Worm (Caenorhabditis elegans): ENCODE data around the gene fbxa-69.
A peak's percentile ranks its signal among the peaks of the same experiment; 100 is the strongest.

Gene fbxa-69

DNA sequence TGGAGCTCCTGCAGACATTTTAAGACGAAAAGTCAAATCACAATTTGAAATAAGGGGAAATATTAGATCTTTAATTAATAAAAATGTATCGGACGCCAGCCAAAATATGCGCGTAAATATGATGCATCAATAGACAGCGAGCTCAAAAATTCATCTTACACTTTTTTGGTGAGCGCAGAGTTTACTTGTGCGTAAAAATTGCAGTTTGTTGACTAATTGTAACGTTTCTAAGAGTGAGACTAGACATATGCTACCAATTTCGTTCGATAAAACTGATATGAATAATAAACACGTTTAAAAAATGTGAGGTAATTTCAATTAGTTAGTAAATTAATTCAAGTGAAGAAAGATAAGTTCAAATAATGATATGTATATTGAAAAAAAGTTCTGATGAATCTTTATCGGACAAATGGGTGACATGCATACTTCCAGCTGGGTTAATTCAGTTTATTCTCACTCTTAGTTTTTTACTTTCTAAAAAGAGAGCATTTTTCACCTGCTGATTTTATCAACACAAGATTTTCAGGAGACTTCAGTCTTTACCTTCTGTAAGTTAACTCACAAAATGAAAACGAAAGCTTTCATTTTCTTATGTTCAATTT, 36.5 kb downstream of the fbxa-69 start, which contains the start of the genes nhr-285 and irld-52:
Gene nhr-285 (minus strand): TSS at position 101 of the 602 bp plus-strand sequence.
Gene irld-52 (plus strand): TSS at position 552 of the 602 bp plus-strand sequence.
- TF ChIP-seq unc-98 (GFP tag; IDR thresholded peaks at IDR 0.05) (no peak), nhr-12 (tag; optimal IDR thresholded peaks at IDR 0.05) (no peak), nhr-71 (tag; optimal IDR thresholded peaks at IDR 0.05) (no peak)

DNA sequence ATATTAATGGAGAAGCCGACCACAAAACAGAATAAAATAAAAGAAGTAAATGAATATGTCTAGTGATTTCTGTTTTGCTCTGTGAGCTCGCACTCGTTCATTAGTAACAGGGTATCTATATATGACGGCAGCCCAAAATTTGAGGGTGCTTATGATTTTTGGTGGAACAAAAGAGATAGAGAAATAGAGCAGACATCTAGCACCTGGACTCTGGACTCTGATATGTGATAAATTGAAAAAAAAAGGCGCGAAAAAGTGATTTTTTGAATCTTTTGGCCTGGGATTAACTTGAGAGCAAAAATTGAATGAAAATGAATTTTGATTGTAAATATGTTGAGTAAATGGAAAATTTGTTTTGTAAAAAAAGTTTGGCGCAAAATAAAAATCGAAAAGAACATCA, 39.1 kb downstream of the fbxa-69 start, which contains the start of gene nhr-283:
Gene nhr-283 (minus strand): TSS at position 101 of the 400 bp plus-strand sequence.
- TF ChIP-seq fkh-8 (tag; optimal IDR thresholded peaks at IDR 0.05) (peak; percentile 24), ceh-63 (GFP tag; optimal IDR thresholded peaks at IDR 0.05) (no peak)

DNA sequence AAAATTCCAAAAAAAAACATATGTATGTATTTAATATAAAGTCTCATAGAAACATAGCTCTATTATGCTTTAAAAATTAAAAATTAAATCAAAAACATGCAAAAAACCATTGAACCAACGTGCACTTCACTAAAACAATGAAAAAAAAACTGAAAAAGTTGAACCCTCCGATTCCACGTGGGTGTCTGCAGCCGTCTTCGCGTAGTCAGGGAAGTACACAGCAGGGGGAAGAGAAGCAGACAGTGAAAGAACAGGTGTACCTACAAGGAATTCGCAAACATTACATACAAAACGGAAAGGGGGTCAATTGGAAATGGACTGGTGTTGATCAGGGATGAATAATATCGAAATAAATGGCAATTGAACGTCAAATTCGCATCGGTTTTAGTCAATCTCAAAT, 41.8 kb downstream of the fbxa-69 start:
- TF ChIP-seq grh-1 (GFP tag; IDR thresholded peaks at IDR 0.05), result no peak
- TF ChIP-seq ceh-63 (GFP tag; optimal IDR thresholded peaks at IDR 0.05), result no peak
- TF ChIP-seq sptf-1 (tag; optimal IDR thresholded peaks at IDR 0.05), result no peak
- TF ChIP-seq fkh-8 (tag; optimal IDR thresholded peaks at IDR 0.05), result peak; percentile 14
- no peak for TF ChIP-seq elt-3 (tag; optimal IDR thresholded peaks at IDR 0.05)
- no peak for TF ChIP-seq snu-23 (GFP tag; optimal IDR thresholded peaks at IDR 0.05)
- TF ChIP-seq mab-9 (GFP tag; IDR thresholded peaks at IDR 0.05), result no peak
- peak; percentile 18 for TF ChIP-seq blmp-1 (tag; optimal IDR thresholded peaks at IDR 0.05)
- no peak for TF ChIP-seq efl-3 (GFP tag; optimal IDR thresholded peaks at IDR 0.05)
- no peak for TF ChIP-seq hlh-17 (GFP tag; optimal IDR thresholded peaks at IDR 0.05; ENCODE audit: borderline replicate concordance)
- no peak for TF ChIP-seq ama-1 (optimal IDR thresholded peaks at IDR 0.05)
- no peak for TF ChIP-seq tbx-2 (tag; optimal IDR thresholded peaks at IDR 0.05)
- no peak for TF ChIP-seq ceh-82 (tag; optimal IDR thresholded peaks at IDR 0.05)
- TF ChIP-seq aly-2 (tag; optimal IDR thresholded peaks at IDR 0.05), result no peak
- TF ChIP-seq unc-62 (GFP tag; optimal IDR thresholded peaks at IDR 0.05), result no peak
- TF ChIP-seq xbp-1 (tag; optimal IDR thresholded peaks at IDR 0.05), result no peak
- TF ChIP-seq irx-1 (tag; optimal IDR thresholded peaks at IDR 0.05), result no peak
- TF ChIP-seq ztf-11 (tag; optimal IDR thresholded peaks at IDR 0.05), result no peak
- TF ChIP-seq unc-130 (tag; optimal IDR thresholded peaks at IDR 0.05), result no peak
- no peak for TF ChIP-seq efl-1 (optimal IDR thresholded peaks at IDR 0.05)
- peak in 1 of 2 experiments; percentile 78 for TF ChIP-seq efl-1 (GFP tag; optimal IDR thresholded peaks at IDR 0.05 in 1 of 2)
- TF ChIP-seq pax-3 (tag; optimal IDR thresholded peaks at IDR 0.05), result no peak
- TF ChIP-seq nhr-237 (tag; optimal IDR thresholded peaks at IDR 0.05), result no peak
- TF ChIP-seq lin-14 (GFP tag; optimal IDR thresholded peaks at IDR 0.05), result peak; percentile 10
- TF ChIP-seq ztf-4 (tag; optimal IDR thresholded peaks at IDR 0.05), result no peak
- no peak for TF ChIP-seq ceh-90 (tag; optimal IDR thresholded peaks at IDR 0.05)
- no peak for TF ChIP-seq mep-1 (tag; optimal IDR thresholded peaks at IDR 0.05)
- no peak for TF ChIP-seq swsn-7 (tag; optimal IDR thresholded peaks at IDR 0.05)
- no peak for TF ChIP-seq nhr-76 (tag; optimal IDR thresholded peaks at IDR 0.05)
- no peak for TF ChIP-seq skn-1 (tag; optimal IDR thresholded peaks at IDR 0.05)
- no peak for TF ChIP-seq fos-1 (tag; optimal IDR thresholded peaks at IDR 0.05)
- no peak for TF ChIP-seq sup-37 (GFP tag; optimal IDR thresholded peaks at IDR 0.05)

DNA sequence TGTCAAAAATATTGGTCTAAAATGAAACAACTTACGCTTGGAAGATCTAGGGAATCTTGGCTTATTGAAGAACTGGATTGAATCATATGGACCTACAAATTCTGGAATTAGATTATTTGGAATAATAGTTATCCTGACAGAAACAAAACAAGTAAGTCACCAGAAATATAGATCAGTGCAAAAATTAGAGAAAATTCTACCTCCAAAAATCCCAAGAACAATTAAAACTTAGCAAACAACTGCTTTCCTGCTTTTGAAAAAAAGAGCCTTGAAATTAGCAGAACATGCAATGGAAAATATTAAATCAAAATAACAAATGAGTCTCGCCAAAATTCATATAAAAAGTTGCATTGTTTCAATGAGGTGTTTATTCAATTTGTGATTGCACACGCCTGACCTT, 42.6 kb downstream of the fbxa-69 start, which contains the start of gene nhr-60:
Gene nhr-60 (minus strand): TSS at position 101 of the 400 bp plus-strand sequence.
- no peak for TF ChIP-seq C16A3.4 (tag; optimal IDR thresholded peaks at IDR 0.05)
- TF ChIP-seq tlp-1 (tag; optimal IDR thresholded peaks at IDR 0.05), result no peak
- no peak for TF ChIP-seq hlh-17 (GFP tag; optimal IDR thresholded peaks at IDR 0.05; ENCODE audit: borderline replicate concordance)
- no peak for TF ChIP-seq fkh-8 (tag; optimal IDR thresholded peaks at IDR 0.05)
- no peak for TF ChIP-seq F16B12.6 (tag; optimal IDR thresholded peaks at IDR 0.05)
- no peak for TF ChIP-seq lin-15B (tag; optimal IDR thresholded peaks at IDR 0.05)
- TF ChIP-seq jun-1 (tag; optimal IDR thresholded peaks at IDR 0.05), result no peak
- no peak for TF ChIP-seq nhr-237 (tag; optimal IDR thresholded peaks at IDR 0.05)
- no peak for TF ChIP-seq nhr-84 (tag; optimal IDR thresholded peaks at IDR 0.05)
- no peak for TF ChIP-seq unc-30 (tag; optimal IDR thresholded peaks at IDR 0.05)
- no peak for TF ChIP-seq isw-1 (GFP tag; IDR thresholded peaks at IDR 0.05)
- TF ChIP-seq unc-62 (GFP tag; optimal IDR thresholded peaks at IDR 0.05), result no peak
- TF ChIP-seq nhr-90 (tag; optimal IDR thresholded peaks at IDR 0.05; ENCODE audit: poor library complexity), result no peak
- TF ChIP-seq rnt-1 (tag; optimal IDR thresholded peaks at IDR 0.05), result no peak
- TF ChIP-seq ceh-82 (tag; optimal IDR thresholded peaks at IDR 0.05), result no peak
- TF ChIP-seq irx-1 (tag; optimal IDR thresholded peaks at IDR 0.05), result no peak
- TF ChIP-seq lin-35 (GFP tag; optimal IDR thresholded peaks at IDR 0.05), result no peak
- no peak for TF ChIP-seq ceh-63 (GFP tag; optimal IDR thresholded peaks at IDR 0.05)
- TF ChIP-seq ama-1 (optimal IDR thresholded peaks at IDR 0.05), result no peak

All from whole organism, L1 larva.